Fruit fly (Drosophila melanogaster): ENCODE results near the gene CG14089.

DNA sequence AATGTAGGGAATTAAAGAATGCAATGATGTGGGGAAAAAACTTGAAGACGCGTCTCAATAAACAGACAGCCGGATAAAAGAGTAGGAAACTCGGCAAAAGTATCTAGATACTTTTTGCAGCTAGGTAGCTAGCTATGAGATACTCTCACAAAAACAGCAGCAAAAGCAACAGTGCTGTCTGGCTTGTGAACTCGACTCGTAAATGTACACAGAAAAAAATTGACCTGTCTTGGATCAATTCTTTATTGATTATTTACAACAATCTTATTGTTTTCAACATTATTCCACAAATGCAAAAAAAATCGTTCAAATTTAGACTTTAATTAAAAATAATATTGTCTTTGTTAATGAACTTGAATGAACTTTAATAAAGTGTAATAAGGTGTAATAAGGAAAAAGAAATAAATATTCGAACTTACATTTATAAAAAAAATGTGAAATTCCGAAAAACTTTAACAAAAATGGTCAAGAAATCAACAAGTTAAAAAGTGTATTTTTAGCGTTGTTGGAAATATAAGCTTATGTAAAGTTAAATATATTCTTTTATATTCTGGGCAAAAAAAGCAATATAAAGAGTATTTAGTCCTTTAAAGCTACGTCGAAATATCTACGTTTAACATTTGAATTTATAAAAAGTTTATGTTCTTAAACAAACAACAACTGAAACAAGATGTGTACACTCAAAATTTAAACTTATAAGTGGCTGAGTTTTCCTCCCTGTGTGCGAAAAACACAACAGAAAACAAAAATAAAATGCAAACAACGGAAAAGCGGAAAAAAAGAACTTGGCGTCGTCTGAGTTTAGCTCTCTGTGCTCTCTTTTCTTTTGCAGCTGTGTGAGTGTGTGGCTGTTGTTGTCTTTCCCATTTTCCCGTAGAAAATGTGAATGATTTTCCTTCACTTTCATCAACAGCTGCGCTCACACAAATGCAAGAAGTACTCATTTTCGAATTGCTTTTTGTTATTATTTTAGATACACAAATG lies 46.5 kb downstream of the CG14089 start:
- TF ChIP-seq crp (GFP tag; optimal IDR thresholded peaks at IDR 0.05) = no peak
- TF ChIP-seq caup (GFP tag; optimal IDR thresholded peaks at IDR 0.05; ENCODE audit: severe bottlenecking) = no peak
- no peak for TF ChIP-seq ase (GFP tag; IDR thresholded peaks at IDR 0.05)
